Fruit fly (Drosophila melanogaster): Measurements from ENCODE around the gene CG18549.

Gene CG18549

DNA sequence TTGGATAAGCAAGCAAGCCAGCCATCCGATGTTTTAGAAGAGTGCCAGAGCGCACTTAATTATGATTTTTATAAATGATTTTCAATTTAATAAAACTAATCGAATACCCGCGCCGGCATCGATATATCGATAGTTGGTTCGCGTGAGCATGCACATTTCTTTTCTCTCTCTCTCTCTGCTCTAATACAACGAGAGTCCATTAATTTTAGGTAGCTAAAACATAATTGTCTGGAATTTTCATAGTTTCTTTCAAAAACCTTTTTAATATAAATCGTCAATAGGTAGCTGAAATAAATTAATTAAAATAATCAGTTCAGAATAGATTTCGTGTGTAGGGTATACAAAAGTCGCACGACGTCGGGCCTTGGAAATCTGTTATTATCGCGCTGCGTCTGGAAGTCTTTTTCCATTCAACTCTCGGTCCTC, at the start of gene CG18549 (continued):
- TF ChIP-seq CG7839 (tag; optimal IDR thresholded peaks at IDR 0.05) (peak; percentile 100), Pdp1 (GFP tag; optimal IDR thresholded peaks at IDR 0.05) (peak; percentile 99), GATAe (GFP tag; conservative IDR thresholded peaks at IDR 0.05) (peak; percentile 99), CoRest (tag; optimal IDR thresholded peaks at IDR 0.05) (peak; percentile 100), Dref (GFP tag; IDR thresholded peaks at IDR 0.05) (peak; percentile 82), btn (GFP tag; optimal IDR thresholded peaks at IDR 0.05) (peak; percentile 99), slp2 (GFP tag; optimal IDR thresholded peaks at IDR 0.05) (peak; percentile 99), twi (tag; optimal IDR thresholded peaks at IDR 0.05) (peak; percentile 99), ap (GFP tag; IDR thresholded peaks at IDR 0.05) (peak; percentile 100), CG34376 (GFP tag; optimal IDR thresholded peaks at IDR 0.05) (peak; percentile 100), Drgx (GFP tag; IDR thresholded peaks at IDR 0.05) (peak; percentile 100), HLH4C (GFP tag; IDR thresholded peaks at IDR 0.05; ENCODE audit: partially characterized antibody) (peak; percentile 73), pita (GFP tag; optimal IDR thresholded peaks at IDR 0.05) (no peak), Atf3 (GFP tag; optimal IDR thresholded peaks at IDR 0.05) (peak; percentile 99), CG7556 (GFP tag; optimal IDR thresholded peaks at IDR 0.05) (peak; percentile 100), trh (GFP tag; optimal IDR thresholded peaks at IDR 0.05) (peak; percentile 99), MBD-R2 (GFP tag; IDR thresholded peaks at IDR 0.05) (peak; percentile 100), insv (GFP tag; optimal IDR thresholded peaks at IDR 0.05) (peak; percentile 74 to 86), Stat92E (GFP tag; optimal IDR thresholded peaks at IDR 0.05) (peak in 1 of 3 experiments; percentile 100), Med (GFP tag) (peak; percentile 100), CG13775 (GFP tag; optimal IDR thresholded peaks at IDR 0.05) (peak; percentile 99), CG7271 (tag; optimal IDR thresholded peaks at IDR 0.05) (peak; percentile 99), Dip3 (GFP tag; optimal IDR thresholded peaks at IDR 0.05) (peak; percentile 99), Asciz (GFP tag; optimal IDR thresholded peaks at IDR 0.05) (peak; percentile 100), Rfx (GFP tag; IDR thresholded peaks at IDR 0.05) (peak; percentile 100), CG8281 (tag; optimal IDR thresholded peaks at IDR 0.05) (peak; percentile 97), D19B (GFP tag; optimal IDR thresholded peaks at IDR 0.05) (peak; percentile 97), hbn (GFP tag; IDR thresholded peaks at IDR 0.05; ENCODE audit: partially characterized antibody) (peak; percentile 86), NfI (GFP tag; optimal IDR thresholded peaks at IDR 0.05) (peak; percentile 100), CG12391 (tag; optimal IDR thresholded peaks at IDR 0.05) (peak; percentile 100), CG12659 (GFP tag; optimal IDR thresholded peaks at IDR 0.05) (peak; percentile 100), CG12155 (GFP tag; optimal IDR thresholded peaks at IDR 0.05) (peak; percentile 99), Sin3A (optimal IDR thresholded peaks at IDR 0.05) (no peak), CG2129 (GFP tag; IDR thresholded peaks at IDR 0.05; ENCODE audit: partially characterized antibody) (peak; percentile 62), tio (GFP tag; optimal IDR thresholded peaks at IDR 0.05) (peak; percentile 99), Atf-2 (GFP tag; optimal IDR thresholded peaks at IDR 0.05) (peak; percentile 99), mirr (GFP tag; optimal IDR thresholded peaks at IDR 0.05) (peak; percentile 99), grau (tag; optimal IDR thresholded peaks at IDR 0.05) (peak; percentile 99), hth (optimal IDR thresholded peaks at IDR 0.05) (no peak), Lim3 (GFP tag; IDR thresholded peaks at IDR 0.05) (peak; percentile 99), CG8944 (GFP tag; optimal IDR thresholded peaks at IDR 0.05) (peak; percentile 99), pnt (GFP tag; optimal IDR thresholded peaks at IDR 0.05) (peak; percentile 99), Rx (GFP tag; IDR thresholded peaks at IDR 0.05) (peak; percentile 99), ro (GFP tag; IDR thresholded peaks at IDR 0.05) (peak; percentile 99), fd102C (GFP tag; optimal IDR thresholded peaks at IDR 0.05) (peak; percentile 92), CrebB (tag; optimal IDR thresholded peaks at IDR 0.05) (peak; percentile 100), CG9932 (GFP tag; IDR thresholded peaks at IDR 0.05) (peak; percentile 99), CG11504 (tag; optimal IDR thresholded peaks at IDR 0.05) (peak; percentile 99), CG15479 (GFP tag; optimal IDR thresholded peaks at IDR 0.05) (peak; percentile 71), Eip74EF (GFP tag; optimal IDR thresholded peaks at IDR 0.05) (peak in 1 of 2 experiments; percentile 100)

All from whole organism, embryonic.